Fruit fly (Drosophila melanogaster): Measurements from ENCODE around the gene CG32259.

CG32259 gene

DNA sequence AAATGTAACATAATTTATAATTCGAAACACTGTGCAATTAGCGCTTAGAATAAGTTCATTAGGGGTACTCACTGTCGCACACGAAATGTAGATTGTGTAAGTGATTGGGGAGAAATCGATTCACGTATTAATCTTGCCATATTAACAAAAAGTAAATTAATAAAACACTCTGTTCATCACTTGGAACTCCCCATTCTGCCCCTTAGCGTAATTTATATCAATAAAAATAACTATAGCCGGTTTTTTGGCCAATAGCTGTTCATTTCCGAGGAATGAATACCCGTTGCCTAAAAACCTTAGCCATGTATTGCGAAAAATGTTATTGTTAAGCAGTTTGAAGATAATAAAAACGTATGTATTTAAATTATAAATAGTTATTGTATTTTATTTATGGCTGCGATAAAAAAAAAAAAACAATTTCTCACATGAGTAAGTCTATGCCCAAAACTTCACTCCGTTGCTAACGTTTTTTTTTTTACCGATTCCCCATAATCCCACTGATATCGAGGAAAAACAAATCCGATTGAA lies 9.8 kb upstream of the CG32259 start, which contains the start of gene Ugt305A1:
Ugt305A1 (plus strand) TSS at position 478 of the 528 bp plus-strand sequence.
- no peak for TF ChIP-seq CG17801 (GFP tag; optimal IDR thresholded peaks at IDR 0.05; ENCODE audit: partially characterized antibody)

DNA sequence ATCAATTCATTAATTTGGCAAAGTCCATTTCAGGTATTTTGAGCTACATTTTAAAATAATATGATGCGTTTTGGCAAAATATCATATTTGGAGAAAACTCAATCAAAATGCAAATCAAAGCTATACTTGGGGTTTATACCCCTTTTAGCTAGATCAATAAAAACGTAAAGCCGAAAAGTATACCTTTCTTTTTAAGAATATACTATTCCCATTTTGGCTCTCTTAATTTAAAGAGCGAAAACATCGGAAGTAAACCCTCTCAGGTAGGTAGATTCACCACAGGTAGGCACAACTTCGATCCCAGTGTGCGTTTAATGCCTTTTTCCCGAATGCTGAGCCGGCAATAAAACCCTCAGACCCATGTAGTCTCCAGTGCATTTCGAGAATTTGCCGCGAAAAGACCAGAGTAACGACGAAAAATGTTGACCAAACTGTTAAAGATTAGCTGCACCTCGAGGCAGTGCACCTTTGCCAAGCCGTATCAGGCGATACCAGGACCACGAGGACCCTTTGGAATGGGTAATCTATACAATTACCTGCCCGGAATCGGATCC lies 7.2 kb upstream of the CG32259 start, which contains the start of gene dib:
dib (plus strand) TSS at position 372 of the 554 bp plus-strand sequence.
- peak; percentile 22 for TF ChIP-seq CG17801 (GFP tag; optimal IDR thresholded peaks at IDR 0.05; ENCODE audit: partially characterized antibody)

DNA sequence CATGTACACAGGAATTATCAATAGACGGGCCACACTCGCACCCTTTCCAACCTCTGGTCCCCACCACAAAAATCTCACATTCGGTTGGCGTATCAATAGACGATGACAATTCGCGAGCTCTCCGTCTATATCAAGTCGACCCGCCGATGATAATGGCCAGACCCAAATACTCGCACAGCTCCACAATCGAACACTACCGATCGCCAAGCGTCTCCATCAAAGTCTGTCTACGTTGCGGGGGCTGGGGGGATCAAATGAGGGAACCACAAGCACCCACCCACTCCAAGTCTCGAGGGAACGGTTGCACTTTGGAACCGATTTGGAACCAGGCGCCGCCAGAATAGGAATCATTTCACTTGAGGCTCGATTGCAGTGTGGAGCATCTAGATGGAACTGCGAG lies 801 bp upstream of the CG32259 start:
- no peak for TF ChIP-seq CG17801 (GFP tag; optimal IDR thresholded peaks at IDR 0.05; ENCODE audit: partially characterized antibody)

DNA sequence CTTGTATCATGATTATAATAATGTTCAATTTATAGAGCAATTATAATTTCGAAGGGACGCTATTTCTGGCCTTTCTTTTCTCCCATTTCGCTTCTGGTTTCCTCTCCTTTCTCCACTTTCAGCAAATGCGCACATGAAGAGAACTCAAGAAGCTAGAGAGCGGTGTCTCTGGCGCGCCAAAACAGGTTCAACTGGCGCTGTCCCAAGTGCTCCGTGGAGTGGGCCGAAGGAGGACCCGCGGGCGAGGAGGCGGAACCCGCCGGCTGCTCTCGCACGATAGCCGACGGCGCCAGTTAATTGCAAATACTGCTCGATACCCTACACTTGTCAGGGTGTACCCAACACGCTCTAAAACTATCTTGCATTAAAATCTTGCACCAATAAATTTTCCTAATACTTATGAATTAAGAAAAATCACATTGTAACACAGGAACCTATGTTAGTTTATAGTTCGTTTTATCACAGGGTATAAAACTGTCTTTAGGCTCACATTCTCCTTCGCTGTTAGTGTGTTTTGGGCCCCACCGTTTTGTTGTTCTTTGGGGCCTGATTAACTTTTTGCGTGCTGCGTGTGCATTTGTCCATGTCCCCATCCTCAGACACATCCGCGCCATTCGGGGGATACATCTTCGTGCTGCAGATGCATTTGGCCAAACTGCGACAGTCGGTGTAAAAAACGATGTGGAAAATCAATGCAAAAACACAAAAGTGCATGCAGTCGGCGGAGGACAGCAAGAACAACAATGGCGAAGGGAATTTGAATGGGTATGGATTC lies 1.2 kb downstream of the CG32259 start:
- peak; percentile 65 for TF ChIP-seq CG17801 (GFP tag; optimal IDR thresholded peaks at IDR 0.05; ENCODE audit: partially characterized antibody)

DNA sequence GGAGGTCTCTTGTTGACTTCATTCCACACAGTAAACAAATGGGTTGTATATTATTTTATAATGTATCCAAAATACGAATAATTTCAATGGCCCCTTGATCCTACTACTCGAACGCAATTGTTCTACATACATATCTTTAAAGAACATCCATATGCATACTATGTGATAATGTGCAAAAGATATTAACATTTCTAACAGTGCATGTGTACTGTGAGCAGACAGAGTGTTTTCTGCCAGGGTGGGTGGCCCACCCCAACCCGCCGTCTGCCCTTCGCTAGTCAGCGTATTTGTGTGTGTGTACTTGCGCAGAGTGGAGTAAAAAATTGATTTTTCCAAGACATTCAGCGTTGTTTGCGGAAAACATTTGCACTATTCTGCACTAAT lies 1.8 kb downstream of the CG32259 start:
- TF ChIP-seq CG17801 (GFP tag; optimal IDR thresholded peaks at IDR 0.05; ENCODE audit: partially characterized antibody): no peak

DNA sequence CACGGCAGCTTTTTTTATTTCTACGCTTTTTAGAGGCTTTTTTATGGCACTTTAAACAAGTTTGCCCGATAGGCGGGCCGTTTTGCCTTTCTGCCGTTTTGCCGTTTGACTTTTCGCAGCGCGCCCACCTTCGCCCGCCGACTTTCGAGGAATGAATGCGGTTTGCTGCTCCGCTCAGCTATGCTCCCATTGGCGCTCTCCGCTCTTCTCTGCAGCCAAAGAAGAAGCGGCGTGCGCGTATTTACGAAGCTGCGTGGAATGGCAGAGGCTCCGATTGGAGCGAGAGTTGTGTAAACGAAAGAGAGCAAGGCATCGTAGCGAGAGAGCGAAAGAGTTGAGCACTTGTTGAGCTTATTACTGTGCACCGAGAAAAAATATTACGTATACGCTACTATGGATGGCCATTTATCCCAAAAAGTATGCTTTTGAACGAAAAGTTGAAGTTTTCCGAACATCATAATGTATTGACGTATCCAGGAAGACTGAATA lies 2.4 kb downstream of the CG32259 start, which contains the start of gene wit:
wit (minus strand) TSS at position 157 of the 489 bp plus-strand sequence.
- TF ChIP-seq CG17801 (GFP tag; optimal IDR thresholded peaks at IDR 0.05; ENCODE audit: partially characterized antibody): peak; percentile 66

DNA sequence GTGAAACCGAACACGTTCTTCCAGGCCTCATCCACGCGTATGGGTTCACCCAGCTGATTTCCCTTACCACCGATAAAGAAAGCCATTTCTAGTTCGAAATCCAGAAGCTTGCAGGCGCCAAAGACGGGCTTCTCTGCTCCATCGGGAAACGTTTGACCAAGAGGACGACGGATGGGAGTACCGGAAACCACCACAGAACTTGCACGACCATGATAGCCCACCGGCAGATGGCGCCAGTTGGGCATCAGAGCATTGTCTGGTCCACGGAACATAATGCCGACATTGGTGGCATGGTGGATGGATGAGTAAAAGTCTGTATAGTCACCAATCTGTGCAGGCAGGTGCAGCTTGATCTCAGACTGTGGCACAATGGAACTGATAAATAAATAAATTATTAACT lies 3.5 kb downstream of the CG32259 start:
- no peak for TF ChIP-seq CG17801 (GFP tag; optimal IDR thresholded peaks at IDR 0.05; ENCODE audit: partially characterized antibody)

DNA sequence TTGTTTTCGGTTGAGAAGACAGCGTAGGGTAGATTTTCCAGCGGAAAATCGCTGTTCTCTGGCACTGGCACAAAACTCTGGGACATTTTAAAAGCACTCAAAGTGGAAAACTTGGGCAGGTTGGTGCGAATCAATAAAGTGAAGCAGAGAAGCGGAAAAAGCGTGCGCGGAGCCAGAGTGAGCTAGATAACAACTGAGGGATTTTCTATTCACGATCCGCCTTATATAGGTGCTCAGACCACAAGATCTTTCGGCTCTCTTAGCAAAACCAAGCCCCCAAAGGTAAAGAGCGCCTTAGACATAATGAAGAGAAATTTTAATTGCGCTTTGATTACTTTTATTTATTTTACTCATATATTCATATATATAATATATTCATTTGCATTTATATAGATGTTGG lies 4.6 kb downstream of the CG32259 start, which contains the start of gene Faa:
Faa (minus strand) TSS at position 200 of the 400 bp plus-strand sequence.
- TF ChIP-seq CG17801 (GFP tag; optimal IDR thresholded peaks at IDR 0.05; ENCODE audit: partially characterized antibody): no peak

DNA sequence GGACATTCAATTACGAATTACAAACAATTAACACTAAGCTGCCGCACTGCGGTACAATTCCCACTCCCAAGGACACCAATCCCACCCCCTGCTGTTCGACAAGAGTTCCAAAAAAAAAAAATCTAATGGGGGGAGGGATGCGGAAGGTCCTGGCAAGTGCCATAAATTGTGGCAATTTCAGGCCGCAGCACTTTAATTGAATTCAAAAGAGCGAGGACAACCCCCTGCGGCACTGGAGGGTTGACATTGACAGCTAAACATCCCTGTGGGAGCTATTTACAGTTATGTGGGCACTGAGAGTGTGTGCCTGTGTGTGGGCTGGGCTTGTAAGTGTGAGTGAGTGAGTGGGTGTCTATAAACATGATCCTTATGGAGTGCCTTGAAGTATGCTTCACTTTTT lies 7.7 kb downstream of the CG32259 start:
- no peak for TF ChIP-seq CG17801 (GFP tag; optimal IDR thresholded peaks at IDR 0.05; ENCODE audit: partially characterized antibody)

DNA sequence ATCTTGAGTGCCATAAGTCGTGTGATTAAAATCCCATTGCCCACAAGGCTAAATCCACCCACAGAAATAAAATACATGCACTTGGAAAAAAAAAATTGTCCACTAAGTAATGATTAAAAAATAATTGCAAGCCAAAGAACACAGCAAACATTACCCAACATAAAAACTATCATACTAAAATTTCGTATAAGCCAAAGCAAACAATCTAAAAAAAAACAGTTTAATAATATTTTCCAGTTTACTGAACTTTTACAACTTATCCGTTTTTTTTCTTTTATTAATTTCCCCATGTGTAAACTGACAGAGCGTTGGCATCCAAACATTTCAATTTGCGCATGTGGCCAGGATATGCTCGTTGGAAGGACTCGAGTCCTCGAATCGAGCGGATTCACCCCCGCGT lies 11.1 kb downstream of the CG32259 start:
- no peak for TF ChIP-seq CG17801 (GFP tag; optimal IDR thresholded peaks at IDR 0.05; ENCODE audit: partially characterized antibody)

DNA sequence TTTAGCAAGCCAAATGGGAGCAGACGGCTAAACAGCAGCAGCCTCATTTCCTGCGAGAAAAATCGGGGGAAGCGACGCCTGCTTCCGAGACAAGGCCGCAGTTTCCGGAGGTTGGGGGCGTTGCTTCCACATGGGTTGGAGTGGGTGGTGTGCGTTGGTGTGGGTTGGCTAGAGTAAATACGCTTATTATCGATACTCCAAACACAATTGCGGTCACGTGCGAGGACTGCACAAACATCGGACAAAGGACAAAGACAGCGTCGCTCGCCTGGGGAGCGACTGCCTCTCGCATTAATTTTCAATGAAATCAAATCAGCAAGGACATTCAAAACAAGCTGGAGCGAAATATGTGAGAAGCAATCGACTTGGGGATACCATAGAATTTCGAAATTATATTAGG lies 12.1 kb downstream of the CG32259 start:
- no peak for TF ChIP-seq CG17801 (GFP tag; optimal IDR thresholded peaks at IDR 0.05; ENCODE audit: partially characterized antibody)

DNA sequence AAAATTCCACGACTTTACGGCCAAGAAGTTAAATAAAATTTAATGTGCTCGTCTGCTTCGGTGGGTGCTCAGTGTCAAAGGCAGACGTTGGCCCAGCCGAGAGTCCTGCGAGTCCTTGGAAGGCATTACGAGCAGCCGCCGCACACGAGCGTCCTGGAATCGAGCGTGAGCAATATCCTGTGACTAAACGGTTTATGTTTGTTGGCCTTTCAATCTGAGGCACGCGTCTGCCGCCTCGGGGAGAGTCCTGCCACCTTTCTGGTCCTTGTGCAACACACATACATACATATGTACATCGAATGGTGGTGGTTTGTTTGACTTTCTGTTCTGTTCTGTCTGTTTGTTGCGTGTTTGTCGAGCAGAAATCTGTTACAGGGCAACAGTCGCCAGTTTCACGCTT lies 14.3 kb downstream of the CG32259 start:
- no peak for TF ChIP-seq CG17801 (GFP tag; optimal IDR thresholded peaks at IDR 0.05; ENCODE audit: partially characterized antibody)

DNA sequence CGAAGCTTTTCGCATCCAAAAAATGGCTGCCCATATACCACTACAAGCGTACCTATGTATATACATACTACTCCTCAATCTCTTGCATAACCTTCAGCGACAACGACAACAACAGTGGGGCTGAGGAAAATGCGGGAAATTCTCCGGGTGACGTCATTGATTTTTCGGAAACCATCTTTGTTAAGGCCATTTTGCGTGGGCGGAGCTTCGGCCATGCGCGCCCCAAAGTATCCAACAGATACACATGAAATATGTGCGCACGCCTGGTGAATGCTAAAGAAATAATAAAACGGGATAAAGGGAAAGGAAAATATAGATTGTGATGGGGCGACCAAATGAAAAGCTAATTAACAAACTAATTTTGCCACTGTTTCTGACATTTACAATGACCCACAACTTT lies 16.7 kb downstream of the CG32259 start:
- TF ChIP-seq CG17801 (GFP tag; optimal IDR thresholded peaks at IDR 0.05; ENCODE audit: partially characterized antibody): no peak

DNA sequence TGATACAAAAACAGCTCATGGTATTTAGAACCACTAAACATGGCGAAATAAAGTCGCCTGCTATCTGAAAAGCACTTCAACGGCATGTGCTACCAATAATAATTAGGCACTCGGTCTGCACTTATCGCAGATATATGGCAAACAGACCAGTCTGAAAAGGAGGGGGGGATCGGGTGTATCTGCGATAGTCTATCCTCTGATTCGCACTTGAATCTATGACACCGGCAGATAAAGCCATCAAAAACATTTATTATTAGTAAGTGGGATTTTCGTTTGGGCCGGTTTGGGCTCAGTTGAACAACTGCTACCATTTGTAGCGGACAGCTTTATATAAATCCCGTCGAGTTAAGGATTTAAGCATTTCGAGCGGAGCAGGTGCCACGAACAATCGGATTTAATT lies 18.1 kb downstream of the CG32259 start, which contains the start of gene CG14989:
CG14989 (plus strand) TSS at position 301 of the 400 bp plus-strand sequence.
- TF ChIP-seq CG17801 (GFP tag; optimal IDR thresholded peaks at IDR 0.05; ENCODE audit: partially characterized antibody): no peak

DNA sequence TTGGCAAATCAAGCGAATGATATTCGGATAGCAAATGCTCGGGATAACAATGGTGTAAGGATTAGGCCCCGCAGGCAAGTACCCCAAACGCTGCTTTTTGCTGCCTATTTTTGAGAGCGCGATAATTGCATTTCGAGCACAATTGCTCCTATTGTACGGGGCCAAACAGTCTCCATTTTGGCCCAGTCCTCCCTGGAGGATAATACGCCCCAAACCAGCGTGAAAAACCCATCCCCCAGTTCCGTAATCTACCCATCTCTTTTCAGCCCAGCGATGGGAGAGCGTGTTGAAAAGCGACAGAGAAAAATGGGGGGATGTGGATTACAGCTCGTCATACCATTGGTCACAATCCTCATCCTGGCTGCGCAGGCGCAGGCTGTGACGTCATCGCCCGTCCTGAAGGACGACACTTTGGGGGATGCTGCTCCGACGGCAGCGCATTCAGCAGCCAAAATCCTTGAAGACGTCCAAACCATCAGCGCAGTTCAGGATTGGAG lies 19.6 kb downstream of the CG32259 start, which contains the start of gene Gad1:
Gad1 (minus strand) TSS at position 51 of the 497 bp plus-strand sequence.
- TF ChIP-seq CG17801 (GFP tag; optimal IDR thresholded peaks at IDR 0.05; ENCODE audit: partially characterized antibody): no peak

All from ovary, adult (tissue).